Worm (Caenorhabditis elegans) whole organism, mixed stage, embryonic: ENCODE results near the gene F21H7.12.

ENCODE experiments used
- M03D4.4 ChIP-seq: sonication (generic microtip); optimal IDR thresholded peaks from 2 replicates; lab custom pipeline; 2017; ENCODE audit warnings: mild to moderate bottlenecking, missing genetic modification characterization, missing compliant biosample characterization
- bed-3 ChIP-seq: fragments of 200-800 bp; sonication (Bioruptor generic); optimal IDR thresholded peaks from 3 replicates; lab custom pipeline; 2018; ENCODE audit warnings: mild to moderate bottlenecking, missing genetic modification characterization, moderate library complexity, missing compliant biosample characterization
- ceh-39 ChIP-seq: fragments of 150-350 bp; optimal IDR thresholded peaks from 2 replicates; lab custom pipeline; 2014; ENCODE audit warnings: missing biosample characterization, missing genetic modification characterization
- ceh-43 ChIP-seq: fragments of 200-800 bp; sonication (Bioruptor generic); optimal IDR thresholded peaks from 2 replicates; lab custom pipeline; 2018; ENCODE audit warnings: mild to moderate bottlenecking, missing genetic modification characterization, moderate library complexity, missing compliant biosample characterization
- ces-1 ChIP-seq: fragments of 150-350 bp; optimal IDR thresholded peaks from 2 replicates; lab custom pipeline; 2014; ENCODE audit warnings: missing biosample characterization, missing genetic modification reagents, missing genetic modification characterization
- cnd-1 ChIP-seq: fragments of 200-800 bp; sonication (Bioruptor generic); optimal IDR thresholded peaks from 2 replicates; lab custom pipeline; 2018; ENCODE audit warnings: mild to moderate bottlenecking, missing genetic modification characterization, missing compliant biosample characterization
- drap-1 ChIP-seq: fragments of 200-800 bp; sonication (Bioruptor generic); optimal IDR thresholded peaks from 3 replicates; lab custom pipeline; 2018; ENCODE audit warnings: mild to moderate bottlenecking, missing genetic modification characterization, missing compliant biosample characterization
- elt-1 ChIP-seq: sonication (generic microtip); optimal IDR thresholded peaks from 2 replicates; lab custom pipeline; 2017; ENCODE audit warnings: missing genetic modification characterization, mild to moderate bottlenecking, missing compliant biosample characterization, antibody characterized with exemption, moderate library complexity, borderline replicate concordance; ENCODE audit not compliant: insufficient read depth
- elt-3 ChIP-seq: fragments of 150-350 bp; optimal IDR thresholded peaks from 2 replicates; lab custom pipeline; 2014; ENCODE audit warnings: missing biosample characterization, missing genetic modification characterization
- flh-1 ChIP-seq: fragments of 200-800 bp; sonication (Bioruptor generic); optimal IDR thresholded peaks from 2 replicates; lab custom pipeline; 2018; ENCODE audit warnings: mild to moderate bottlenecking, missing genetic modification characterization, moderate library complexity, missing compliant biosample characterization
- ham-2 ChIP-seq: fragments of 200-800 bp; sonication (Bioruptor generic); optimal IDR thresholded peaks from 2 replicates; lab custom pipeline; 2018; ENCODE audit warnings: mild to moderate bottlenecking, missing genetic modification characterization, missing compliant biosample characterization
- hlh-1 ChIP-seq: fragments of 150-350 bp; optimal IDR thresholded peaks from 2 replicates; lab custom pipeline; 2014; ENCODE audit warnings: missing biosample characterization, missing genetic modification reagents, missing genetic modification characterization
- lin-13 ChIP-seq: fragments of 150-350 bp; optimal IDR thresholded peaks from 2 replicates; lab custom pipeline; 2014; ENCODE audit warnings: missing biosample characterization, missing genetic modification characterization
- lin-32 ChIP-seq: fragments of 200-800 bp; sonication (Bioruptor generic); optimal IDR thresholded peaks from 2 replicates; lab custom pipeline; 2018; ENCODE audit warnings: mild to moderate bottlenecking, missing genetic modification characterization, missing compliant biosample characterization
- lsy-2 ChIP-seq: fragments of 150-350 bp; optimal IDR thresholded peaks from 2 replicates; lab custom pipeline; 2014; ENCODE audit warnings: missing biosample characterization, missing genetic modification characterization
- mab-5 ChIP-seq: fragments of 150-350 bp; optimal IDR thresholded peaks from 2 replicates; lab custom pipeline; 2014; ENCODE audit warnings: missing biosample characterization, missing genetic modification characterization
- mep-1 ChIP-seq: fragments of 150-350 bp; optimal IDR thresholded peaks from 2 replicates; lab custom pipeline; 2017; ENCODE audit warnings: missing biosample characterization, missing genetic modification reagents, missing genetic modification characterization, inconsistent platforms
- mls-2 ChIP-seq: sonication (generic microtip); optimal IDR thresholded peaks from 2 replicates; lab custom pipeline; 2016; ENCODE audit warnings: mild to moderate bottlenecking, missing genetic modification characterization, moderate library complexity, missing compliant biosample characterization
- nhr-12 ChIP-seq: fragments of 150-350 bp; optimal IDR thresholded peaks from 2 replicates; lab custom pipeline; 2014; ENCODE audit warnings: missing biosample characterization, missing genetic modification characterization
- nhr-2 ChIP-seq: fragments of 150-350 bp; optimal IDR thresholded peaks from 2 replicates; lab custom pipeline; 2014; ENCODE audit warnings: missing biosample characterization, missing genetic modification characterization
- nhr-237 ChIP-seq: fragments of 150-350 bp; optimal IDR thresholded peaks from 2 replicates; lab custom pipeline; 2014; ENCODE audit warnings: missing biosample characterization, missing genetic modification characterization
- nhr-76 ChIP-seq: sonication (generic microtip); optimal IDR thresholded peaks from 2 replicates; lab custom pipeline; 2017; ENCODE audit warnings: missing biosample characterization, missing genetic modification characterization
- pha-4 ChIP-seq: fragments of 150-350 bp; optimal IDR thresholded peaks from 2 replicates; lab custom pipeline; 2018; ENCODE audit warnings: missing biosample characterization, missing genetic modification reagents, missing genetic modification characterization
- sem-2 ChIP-seq: fragments of 200-800 bp; sonication (Bioruptor generic); optimal IDR thresholded peaks from 2 replicates; lab custom pipeline; 2018; ENCODE audit warnings: mild to moderate bottlenecking, missing genetic modification characterization, missing compliant biosample characterization
- snpc-4 ChIP-seq: fragments of 150-350 bp; optimal IDR thresholded peaks from 2 replicates; lab custom pipeline; 2014; ENCODE audit warnings: missing biosample characterization, missing genetic modification characterization
- sptf-1 ChIP-seq: sonication (generic microtip); optimal IDR thresholded peaks from 2 replicates; lab custom pipeline; 2017; ENCODE audit warnings: mild to moderate bottlenecking, missing genetic modification characterization, moderate library complexity, missing compliant biosample characterization
- tbx-8 ChIP-seq: fragments of 200-800 bp; sonication (Bioruptor generic); optimal IDR thresholded peaks from 2 replicates; lab custom pipeline; 2018; ENCODE audit warnings: mild to moderate bottlenecking, missing genetic modification characterization, moderate library complexity, missing compliant biosample characterization
- unc-120 ChIP-seq: sonication (generic microtip); optimal IDR thresholded peaks from 2 replicates; lab custom pipeline; 2017; ENCODE audit warnings: missing genetic modification characterization, missing compliant biosample characterization; ENCODE audit not compliant: poor library complexity, severe bottlenecking
- unc-39 ChIP-seq: fragments of 150-350 bp; optimal IDR thresholded peaks from 2 replicates; lab custom pipeline; 2014; ENCODE audit warnings: missing biosample characterization, missing genetic modification characterization
- unc-62 ChIP-seq: fragments of 150-350 bp; optimal IDR thresholded peaks from 2 replicates; lab custom pipeline; 2014; ENCODE audit warnings: missing biosample characterization, missing genetic modification reagents, missing genetic modification characterization
- zip-8 ChIP-seq: fragments of 150-350 bp; optimal IDR thresholded peaks from 2 replicates; lab custom pipeline; 2014; ENCODE audit warnings: missing biosample characterization, missing genetic modification characterization
- ztf-11 ChIP-seq: fragments of 150-350 bp; optimal IDR thresholded peaks from 2 replicates; lab custom pipeline; 2014; ENCODE audit warnings: missing biosample characterization, missing genetic modification characterization

F21H7.12 gene

ce11 chrV:16218972-16219757 lies 10.8 kb upstream of the F21H7.12 start, which contains the start of gene glc-1:
Gene glc-1 (plus strand): TSS chrV:16219634.
- no peak for TF ChIP-seq ces-1 (GFP tag; lab: Kevin White, UChicago)
- TF ChIP-seq ceh-43 (GFP tag; lab: Kevin White, UChicago): no peak
- no peak for TF ChIP-seq elt-1
- TF ChIP-seq snpc-4 (tag; lab: Kevin White, UChicago): no peak
- TF ChIP-seq zip-8 (tag; lab: Kevin White, UChicago): no peak
- TF ChIP-seq drap-1 (GFP tag; lab: Kevin White, UChicago): no peak
- no peak for TF ChIP-seq sem-2 (GFP tag; lab: Kevin White, UChicago)
- no peak for TF ChIP-seq sptf-1 (tag; lab: Kevin White, UChicago)
- TF ChIP-seq unc-62 (GFP tag; lab: Kevin White, UChicago): no peak
- no peak for TF ChIP-seq nhr-12 (tag; lab: Kevin White, UChicago)
- TF ChIP-seq, all 35 proteins: peak for 0

- no peak for TF ChIP-seq mab-5
- TF ChIP-seq ham-2 (GFP tag; lab: Kevin White, UChicago): no peak
- TF ChIP-seq drap-1 (GFP tag; lab: Kevin White, UChicago): no peak
- no peak for TF ChIP-seq ceh-43 (GFP tag; lab: Kevin White, UChicago)
Observed at ce11 chrV:16220020-16220419, 9.9 kb upstream of the F21H7.12 start.

- TF ChIP-seq mls-2 (tag; lab: Kevin White, UChicago): no peak
- no peak for TF ChIP-seq nhr-2 (tag; lab: Kevin White, UChicago)
- TF ChIP-seq mep-1 (tag; lab: Kevin White, UChicago): no peak
- TF ChIP-seq elt-3 (tag; lab: Kevin White, UChicago): no peak
- no peak for TF ChIP-seq tbx-8
- no peak for TF ChIP-seq snpc-4 (tag; lab: Kevin White, UChicago)
- no peak for TF ChIP-seq ztf-11
- no peak for TF ChIP-seq pha-4
- no peak for TF ChIP-seq unc-39
- no peak for TF ChIP-seq flh-1
- TF ChIP-seq nhr-12 (tag; lab: Kevin White, UChicago): no peak
- TF ChIP-seq ces-1 (GFP tag; lab: Kevin White, UChicago): no peak
Observed at ce11 chrV:16224027-16224426, 5.9 kb upstream of the F21H7.12 start, which contains the start of gene stdh-2. Gene stdh-2 (plus strand): TSS chrV:16224327.

- TF ChIP-seq cnd-1 (tag; lab: Kevin White, UChicago): no peak
- no peak for TF ChIP-seq bed-3
- TF ChIP-seq ceh-39 (tag; lab: Kevin White, UChicago): no peak
- TF ChIP-seq M03D4.4 (tag; lab: Kevin White, UChicago): no peak
- TF ChIP-seq nhr-12 (tag; lab: Kevin White, UChicago): no peak
- no peak for TF ChIP-seq lin-32 (GFP tag; lab: Kevin White, UChicago)
- TF ChIP-seq mep-1 (tag; lab: Kevin White, UChicago): no peak
- TF ChIP-seq elt-1: no peak
- TF ChIP-seq hlh-1 (tag; lab: Kevin White, UChicago): no peak
- TF ChIP-seq mls-2 (tag; lab: Kevin White, UChicago): no peak
- no peak for TF ChIP-seq drap-1 (GFP tag; lab: Kevin White, UChicago)
- TF ChIP-seq ztf-11: no peak
- no peak for TF ChIP-seq zip-8 (tag; lab: Kevin White, UChicago)
- TF ChIP-seq pha-4: no peak
- TF ChIP-seq snpc-4 (tag; lab: Kevin White, UChicago): no peak
- no peak for TF ChIP-seq mab-5
- TF ChIP-seq lin-13 (tag; lab: Kevin White, UChicago): no peak
- no peak for TF ChIP-seq sptf-1 (tag; lab: Kevin White, UChicago)
- TF ChIP-seq nhr-237 (tag; lab: Kevin White, UChicago): no peak
- no peak for TF ChIP-seq ceh-43 (GFP tag; lab: Kevin White, UChicago)
Observed at ce11 chrV:16225524-16226116, 4.3 kb upstream of the F21H7.12 start.

ce11 chrV:16226581-16226980 lies 3.4 kb upstream of the F21H7.12 start, which contains the start of gene F11A5.13:
Gene F11A5.13 (minus strand): TSS chrV:16226681.
- no peak for TF ChIP-seq drap-1 (GFP tag; lab: Kevin White, UChicago)
- no peak for TF ChIP-seq bed-3
- TF ChIP-seq unc-62 (GFP tag; lab: Kevin White, UChicago): no peak
- no peak for TF ChIP-seq lsy-2 (tag; lab: Kevin White, UChicago)
- TF ChIP-seq nhr-76: no peak
- no peak for TF ChIP-seq sem-2 (GFP tag; lab: Kevin White, UChicago)
- TF ChIP-seq mls-2 (tag; lab: Kevin White, UChicago): no peak
- no peak for TF ChIP-seq mab-5
- TF ChIP-seq lin-32 (GFP tag; lab: Kevin White, UChicago): no peak
- no peak for TF ChIP-seq flh-1
- no peak for TF ChIP-seq sptf-1 (tag; lab: Kevin White, UChicago)
- TF ChIP-seq hlh-1 (tag; lab: Kevin White, UChicago): no peak
- no peak for TF ChIP-seq unc-120 (tag; lab: Kevin White, UChicago)
- no peak for TF ChIP-seq ceh-39 (tag; lab: Kevin White, UChicago)
- no peak for TF ChIP-seq tbx-8
- TF ChIP-seq pha-4: no peak
- no peak for TF ChIP-seq unc-39
- TF ChIP-seq mep-1 (tag; lab: Kevin White, UChicago): no peak
- TF ChIP-seq cnd-1 (tag; lab: Kevin White, UChicago): no peak
